Fruit fly (Drosophila melanogaster) whole organism, embryonic: Measurements from ENCODE around the gene CG16965.
A peak's percentile ranks its signal among the peaks of the same experiment; 100 is the strongest.

Experiments
- CG11695 ChIP-seq: fragments of 200-800 bp; sonication (Bioruptor generic); IDR thresholded peaks from 3 replicates; pipeline ENCODE4 v1.3.6; 2022; ENCODE audit warnings: missing biosample characterization, missing genetic modification characterization
- CG11696 ChIP-seq: fragments of 200-800 bp; sonication (Bioruptor generic); IDR thresholded peaks from 2 replicates; pipeline ENCODE4 v1.3.6; 2022; ENCODE audit warnings: missing biosample characterization, missing genetic modification characterization
- CG12236 ChIP-seq: fragments of 200-800 bp; sonication (Bioruptor generic); optimal IDR thresholded peaks from 2 replicates; lab custom pipeline; 2016; ENCODE audit warnings: missing biosample characterization, missing genetic modification characterization
- CG12391 ChIP-seq: fragments of 200-800 bp; sonication (Bioruptor generic); optimal IDR thresholded peaks from 3 replicates; lab custom pipeline; 2018; ENCODE audit warnings: missing biosample characterization, mild to moderate bottlenecking, missing genetic modification characterization, moderate library complexity
- CG12942 ChIP-seq: fragments of 200-800 bp; sonication (Bioruptor generic); optimal IDR thresholded peaks from 3 replicates; lab custom pipeline; 2016; ENCODE audit warnings: missing biosample characterization, missing genetic modification characterization
- CG13296 ChIP-seq: fragments of 200-800 bp; sonication (Bioruptor generic); optimal IDR thresholded peaks from 3 replicates; lab custom pipeline; 2018; ENCODE audit warnings: missing biosample characterization, mild to moderate bottlenecking, missing genetic modification characterization
- CG14014 ChIP-seq: fragments of 200-800 bp; sonication (Bioruptor generic); IDR thresholded peaks from 2 replicates; pipeline ENCODE4 v1.3.6; 2022; ENCODE audit warnings: missing biosample characterization, missing genetic modification characterization
- CG17568 ChIP-seq: fragments of 200-800 bp; sonication (Bioruptor generic); optimal IDR thresholded peaks from 2 replicates; lab custom pipeline; 2018; ENCODE audit warnings: missing biosample characterization, mild to moderate bottlenecking, missing genetic modification characterization, moderate library complexity
- CG17912 ChIP-seq: fragments of 200-800 bp; sonication (Bioruptor generic); optimal IDR thresholded peaks from 2 replicates; lab custom pipeline; 2018; ENCODE audit warnings: missing biosample characterization, mild to moderate bottlenecking, missing genetic modification characterization
- CG18764 ChIP-seq: fragments of 200-800 bp; sonication (Bioruptor generic); optimal IDR thresholded peaks from 3 replicates; lab custom pipeline; 2016; ENCODE audit warnings: missing biosample characterization, missing genetic modification characterization
- CG30431 ChIP-seq: fragments of 200-800 bp; sonication (Bioruptor generic); optimal IDR thresholded peaks from 2 replicates; lab custom pipeline; 2017; ENCODE audit warnings: missing biosample characterization, missing genetic modification characterization
- CG32772 ChIP-seq: fragments of 200-800 bp; sonication (Bioruptor generic); IDR thresholded peaks from 2 replicates; pipeline ENCODE4 v1.3.6; 2022; ENCODE audit warnings: missing biosample characterization, missing genetic modification characterization
- CG34376 ChIP-seq: fragments of 200-800 bp; sonication (Bioruptor generic); optimal IDR thresholded peaks from 2 replicates; lab custom pipeline; 2018; ENCODE audit warnings: missing biosample characterization, mild to moderate bottlenecking, missing genetic modification characterization
- CG43689 ChIP-seq: fragments of 200-800 bp; sonication (Bioruptor generic); IDR thresholded peaks from 2 replicates; pipeline ENCODE4 v1.3.6; 2022; ENCODE audit warnings: missing biosample characterization, missing genetic modification characterization
- CG4707 ChIP-seq: fragments of 200-800 bp; sonication (Bioruptor generic); optimal IDR thresholded peaks from 2 replicates; lab custom pipeline; 2018; ENCODE audit warnings: missing biosample characterization, mild to moderate bottlenecking, missing genetic modification characterization, moderate library complexity
- CG4820 ChIP-seq: fragments of 200-800 bp; sonication (Bioruptor generic); optimal IDR thresholded peaks from 3 replicates; lab custom pipeline; 2016; ENCODE audit warnings: missing biosample characterization, missing genetic modification characterization
- CG6254 ChIP-seq: fragments of 200-800 bp; sonication (Bioruptor generic); optimal IDR thresholded peaks from 3 replicates; lab custom pipeline; 2017; ENCODE audit warnings: mild to moderate bottlenecking, missing biosample characterization, missing genetic modification reagents, missing genetic modification characterization
- CG7357 ChIP-seq: fragments of 200-800 bp; sonication (Bioruptor generic); IDR thresholded peaks from 3 replicates; pipeline ENCODE4 v1.3.6; 2022; ENCODE audit warnings: missing biosample characterization, missing genetic modification characterization
- CG9797 ChIP-seq: fragments of 200-800 bp; sonication (Bioruptor generic); optimal IDR thresholded peaks from 3 replicates; lab custom pipeline; 2018; ENCODE audit warnings: missing biosample characterization, mild to moderate bottlenecking, missing genetic modification characterization
- CG9817 ChIP-seq: fragments of 200-800 bp; sonication (Bioruptor generic); optimal IDR thresholded peaks from 2 replicates; lab custom pipeline; 2018; ENCODE audit warnings: missing biosample characterization, mild to moderate bottlenecking, missing genetic modification characterization, moderate library complexity
- Dip2 ChIP-seq: fragments of 200-800 bp; sonication (Bioruptor generic); IDR thresholded peaks from 2 replicates; pipeline ENCODE4 v1.3.6; 2022; ENCODE audit warnings: missing biosample characterization, missing genetic modification characterization
- Dll ChIP-seq: fragments of 200-800 bp; sonication (Bioruptor generic); IDR thresholded peaks from 4 replicates; pipeline ENCODE4 v1.3.6; 2022; ENCODE audit warnings: missing biosample characterization, missing genetic modification characterization; ENCODE audit not compliant: partially characterized antibody
- Ets97D ChIP-seq: fragments of 200-800 bp; sonication (Bioruptor generic); optimal IDR thresholded peaks from 3 replicates; lab custom pipeline; 2016; ENCODE audit warnings: missing biosample characterization, missing genetic modification characterization
- Hand ChIP-seq: fragments of 200-800 bp; sonication (Bioruptor generic); optimal IDR thresholded peaks from 2 replicates; lab custom pipeline; 2017; ENCODE audit warnings: mild to moderate bottlenecking, missing biosample characterization, missing genetic modification reagents, missing genetic modification characterization
- Hr3 ChIP-seq: fragments of 200-800 bp; sonication (Bioruptor generic); optimal IDR thresholded peaks from 3 replicates; lab custom pipeline; 2016; ENCODE audit warnings: missing biosample characterization, missing genetic modification characterization
- NK7.1 ChIP-seq: fragments of 200-800 bp; sonication (Bioruptor generic); optimal IDR thresholded peaks from 3 replicates; lab custom pipeline; 2016; ENCODE audit warnings: missing biosample characterization, missing genetic modification characterization
- Neu2 ChIP-seq: fragments of 200-800 bp; sonication (Bioruptor generic); optimal IDR thresholded peaks from 3 replicates; lab custom pipeline; 2016; ENCODE audit warnings: missing biosample characterization, missing genetic modification characterization, borderline replicate concordance
- Nf-YB ChIP-seq: fragments of 200-800 bp; sonication (Bioruptor generic); optimal IDR thresholded peaks from 3 replicates; lab custom pipeline; 2019; ENCODE audit warnings: missing biosample characterization, mild to moderate bottlenecking, missing genetic modification characterization, moderate library complexity
- PHDP ChIP-seq: fragments of 200-800 bp; sonication (Bioruptor generic); optimal IDR thresholded peaks from 3 replicates; lab custom pipeline; 2018; ENCODE audit warnings: missing biosample characterization, mild to moderate bottlenecking, missing genetic modification characterization, moderate library complexity
- Six4 ChIP-seq: fragments of 200-800 bp; sonication (Bioruptor generic); optimal IDR thresholded peaks from 2 replicates; lab custom pipeline; 2016; ENCODE audit warnings: missing biosample characterization, missing genetic modification characterization
- Taf1 ChIP-seq: fragments of 200-800 bp; sonication (Bioruptor generic); IDR thresholded peaks from 2 replicates; pipeline ENCODE4 v1.3.6; 2022; ENCODE audit warnings: missing biosample characterization, missing genetic modification characterization
- Trl ChIP-seq, 3 experiments: fragments of >200 bp in 2 of 3; fragments of 200-800 bp in 1 of 3; sonication (Bioruptor generic) in 1 of 3; optimal IDR thresholded peaks; 2 replicates in 1 of 3; 3 replicates in 2 of 3; lab custom pipeline; 2016 to 2017; ENCODE audit warnings: missing biosample characterization in 1 of 3, missing genetic modification characterization in 1 of 3
- al ChIP-seq: fragments of 200-800 bp; sonication (Bioruptor generic); IDR thresholded peaks from 2 replicates; pipeline ENCODE4 v1.3.6; 2022; ENCODE audit warnings: missing biosample characterization, missing genetic modification characterization
- bowl ChIP-seq: fragments of 200-800 bp; sonication (Bioruptor generic); IDR thresholded peaks from 2 replicates; pipeline ENCODE4 v1.3.6; 2022; ENCODE audit warnings: missing biosample characterization, missing genetic modification characterization
- chif ChIP-seq, 2 experiments: fragments of 200-800 bp; sonication (Bioruptor generic); optimal IDR thresholded peaks; 3 replicates each; lab custom pipeline; 2016; ENCODE audit warnings: missing biosample characterization in 2 of 2, missing genetic modification characterization in 2 of 2
- emc ChIP-seq: fragments of 200-800 bp; sonication (Bioruptor generic); optimal IDR thresholded peaks from 2 replicates; lab custom pipeline; 2016; ENCODE audit warnings: missing biosample characterization, missing genetic modification characterization
- ems ChIP-seq: fragments of 200-800 bp; sonication (Bioruptor generic); optimal IDR thresholded peaks from 3 replicates; lab custom pipeline; 2016; ENCODE audit warnings: missing biosample characterization, missing genetic modification characterization
- fd102C ChIP-seq: fragments of 200-800 bp; sonication (Bioruptor generic); optimal IDR thresholded peaks from 2 replicates; lab custom pipeline; 2018; ENCODE audit warnings: missing biosample characterization, mild to moderate bottlenecking, missing genetic modification characterization, moderate library complexity
- gfzf ChIP-seq: fragments of 200-800 bp; sonication (Bioruptor generic); optimal IDR thresholded peaks from 2 replicates; lab custom pipeline; 2016; ENCODE audit warnings: missing biosample characterization, mild to moderate bottlenecking, missing genetic modification characterization, moderate library complexity
- kay ChIP-seq: fragments of 200-800 bp; sonication (Bioruptor generic); optimal IDR thresholded peaks from 2 replicates; lab custom pipeline; 2016; ENCODE audit warnings: missing biosample characterization, missing genetic modification characterization
- lab ChIP-seq: fragments of 200-800 bp; sonication (Bioruptor generic); optimal IDR thresholded peaks from 3 replicates; lab custom pipeline; 2017; ENCODE audit warnings: missing biosample characterization, missing genetic modification characterization, mild to moderate bottlenecking, moderate library complexity, missing genetic modification reagents
- lov ChIP-seq, 2 experiments: fragments of 200-800 bp in 1 of 2; fragments of >200 bp in 1 of 2; sonication (Bioruptor generic) in 1 of 2; IDR thresholded peaks in 1 of 2; optimal IDR thresholded peaks in 1 of 2; 2 replicates in 1 of 2; 3 replicates in 1 of 2; pipeline versions ENCODE4 v1.3.6 to Lab custom; 2017 to 2022; ENCODE audit warnings: missing biosample characterization in 1 of 2, missing genetic modification characterization in 1 of 2
- nau ChIP-seq: fragments of 200-800 bp; sonication (Bioruptor generic); optimal IDR thresholded peaks from 3 replicates; lab custom pipeline; 2017; ENCODE audit warnings: missing biosample characterization, mild to moderate bottlenecking, missing genetic modification characterization, missing genetic modification reagents
- nerfin-1 ChIP-seq: fragments of 200-800 bp; sonication (Bioruptor generic); optimal IDR thresholded peaks from 3 replicates; lab custom pipeline; 2019; ENCODE audit warnings: missing biosample characterization, mild to moderate bottlenecking, missing genetic modification characterization, moderate library complexity
- odd ChIP-seq: fragments of 200-800 bp; sonication (Bioruptor generic); optimal IDR thresholded peaks from 2 replicates; lab custom pipeline; 2017; ENCODE audit warnings: missing biosample characterization, mild to moderate bottlenecking, missing genetic modification characterization
- org-1 ChIP-seq: fragments of 200-800 bp; sonication (Bioruptor generic); optimal IDR thresholded peaks from 2 replicates; lab custom pipeline; 2017; ENCODE audit warnings: missing biosample characterization, missing genetic modification characterization
- pan ChIP-seq, 4 experiments: fragments of >200 bp in 3 of 4; fragments of 200-800 bp in 1 of 4; sonication (Bioruptor generic) in 1 of 4; optimal IDR thresholded peaks in 3 of 4; IDR thresholded peaks in 1 of 4; 2 replicates each; pipeline versions ENCODE4 v1.3.6 to Lab custom; 2017 to 2022; ENCODE audit warnings: missing biosample characterization in 2 of 4, missing genetic modification characterization in 2 of 4, mixed read lengths in 1 of 4
- ro ChIP-seq: fragments of 200-800 bp; sonication (Bioruptor generic); IDR thresholded peaks from 2 replicates; pipeline ENCODE4 v1.3.6; 2022; ENCODE audit warnings: missing biosample characterization, missing genetic modification characterization
- sd ChIP-seq: fragments of 200-800 bp; sonication (Bioruptor generic); optimal IDR thresholded peaks from 3 replicates; lab custom pipeline; 2018; ENCODE audit warnings: missing biosample characterization, mild to moderate bottlenecking, missing genetic modification characterization, moderate library complexity
- sens ChIP-seq: fragments of 200-800 bp; sonication (Bioruptor generic); peaks from one replicate; lab custom pipeline; 2016; ENCODE audit warnings: missing biosample characterization, missing genetic modification characterization

CG16965 gene

DNA sequence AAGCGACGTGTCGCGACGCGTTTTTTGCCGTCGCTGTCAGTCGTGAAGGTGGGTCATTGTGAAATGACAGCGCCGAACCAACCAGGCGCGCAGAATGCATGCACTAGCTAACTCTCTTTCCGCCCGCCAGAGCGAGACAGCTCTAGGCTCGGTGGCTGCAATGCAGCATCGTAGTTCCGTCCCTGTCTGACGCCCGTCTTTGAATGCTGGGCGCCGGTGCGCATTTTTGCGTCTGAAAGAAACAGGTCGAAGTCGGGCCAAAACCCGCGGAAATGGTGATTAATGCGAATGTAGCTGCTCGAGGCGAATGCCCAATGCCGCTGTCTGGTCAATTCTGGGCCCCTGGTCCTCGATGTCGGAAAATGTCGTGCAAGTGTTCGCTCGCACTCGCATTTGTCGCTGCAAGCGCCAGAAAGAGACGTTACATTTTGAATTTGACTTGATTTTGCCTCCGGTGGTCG, 26.0 kb downstream of the CG16965 start (continued):
- TF ChIP-seq Dll (GFP tag; lab: Robert Waterston, UW) = no peak
- no peak for TF ChIP-seq CG32772 (GFP tag; lab: Robert Waterston, UW)
- TF ChIP-seq sd (tag; lab: Kevin White, UChicago) = peak; percentile 100
- TF ChIP-seq Taf1 (GFP tag; lab: Robert Waterston, UW) = no peak
- peak; percentile 24 for TF ChIP-seq CG12391 (tag; lab: Kevin White, UChicago)
- TF ChIP-seq CG30431 (GFP tag; lab: Kevin White, UChicago) = no peak
- TF ChIP-seq Hand (GFP tag; lab: Kevin White, UChicago) = peak; percentile 66
- peak; percentile 84 for TF ChIP-seq nau (GFP tag; lab: Kevin White, UChicago)
- TF ChIP-seq sens (GFP tag; lab: Kevin White, UChicago) = peak; percentile 93
- TF ChIP-seq nerfin-1 (tag; lab: Kevin White, UChicago) = peak; percentile 88
- no peak for TF ChIP-seq bowl (GFP tag; lab: Robert Waterston, UW)
- TF ChIP-seq CG11695 = no peak
- TF ChIP-seq chif (GFP tag; optimal IDR thresholded peaks at IDR 0.05; lab: Kevin White, UChicago) = no peak
- peak; percentile 98 for TF ChIP-seq CG34376 (GFP tag; lab: Kevin White, UChicago)
- no peak for TF ChIP-seq Dip2
- TF ChIP-seq Six4 = no peak
- peak; percentile 50 for TF ChIP-seq fd102C (GFP tag; lab: Kevin White, UChicago)
- TF ChIP-seq CG12236 (GFP tag; lab: Kevin White, UChicago) = peak; percentile 16
- TF ChIP-seq CG9797 (GFP tag; lab: Kevin White, UChicago) = peak; percentile 17
- no peak for TF ChIP-seq CG14014 (GFP tag; lab: Robert Waterston, UW)
- TF ChIP-seq Nf-YB = peak; percentile 94
- peak; percentile 89 for TF ChIP-seq kay (GFP tag; lab: Kevin White, UChicago)
- TF ChIP-seq NK7.1 = no peak
- no peak for TF ChIP-seq al (GFP tag; lab: Robert Waterston, UW)
- TF ChIP-seq Ets97D (GFP tag; lab: Kevin White, UChicago) = peak; percentile 0
- TF ChIP-seq ems = peak; percentile 12
- TF ChIP-seq CG17568 (GFP tag; lab: Kevin White, UChicago) = peak; percentile 63
- TF ChIP-seq CG18764 (GFP tag; lab: Kevin White, UChicago) = peak; percentile 56
- TF ChIP-seq CG11696 (GFP tag; lab: Robert Waterston, UW) = no peak
- TF ChIP-seq CG4707 = peak; percentile 82
- TF ChIP-seq emc (GFP tag; lab: Kevin White, UChicago) = no peak
- TF ChIP-seq Trl (optimal IDR thresholded peaks at IDR 0.05; lab: Kevin White, UChicago) = no peak
- TF ChIP-seq Trl (GFP tag; optimal IDR thresholded peaks at IDR 0.05; lab: Kevin White, UChicago) = no peak
- peak; percentile 92 for TF ChIP-seq CG6254 (GFP tag; lab: Kevin White, UChicago)
- no peak for TF ChIP-seq org-1 (GFP tag; lab: Kevin White, UChicago)
- no peak for TF ChIP-seq Neu2 (GFP tag; lab: Kevin White, UChicago)
- TF ChIP-seq CG9817 = no peak
- no peak for TF ChIP-seq ro (GFP tag; lab: Robert Waterston, UW)
- peak; percentile 49 for TF ChIP-seq PHDP
- no peak for TF ChIP-seq CG7357 (GFP tag; lab: Robert Waterston, UW)
- peak; percentile 83 for TF ChIP-seq lab
- TF ChIP-seq odd (GFP tag; lab: Kevin White, UChicago) = peak; percentile 24
- TF ChIP-seq CG43689 (GFP tag; lab: Robert Waterston, UW) = no peak
- TF ChIP-seq CG17912 (GFP tag; lab: Kevin White, UChicago) = peak; percentile 98
- no peak for TF ChIP-seq CG12942 (GFP tag; lab: Kevin White, UChicago)
- TF ChIP-seq CG4820 (GFP tag; lab: Kevin White, UChicago) = no peak
- TF ChIP-seq Hr3 (GFP tag; lab: Kevin White, UChicago) = no peak
- no peak for TF ChIP-seq gfzf (GFP tag; lab: Kevin White, UChicago)
- TF ChIP-seq lov (optimal IDR thresholded peaks at IDR 0.05; lab: Kevin White, UChicago) = no peak
- TF ChIP-seq lov (GFP tag; IDR thresholded peaks at IDR 0.05; lab: Robert Waterston, UW) = no peak
- peak; percentile 60 for TF ChIP-seq CG13296 (GFP tag; lab: Kevin White, UChicago)
- TF ChIP-seq pan (optimal IDR thresholded peaks at IDR 0.05; lab: Kevin White, UChicago) = no peak
- TF ChIP-seq pan (GFP tag; optimal IDR thresholded peaks at IDR 0.05 in 1 of 2, IDR thresholded peaks at IDR 0.05 in 1 of 2) = no peak
